Worm (Caenorhabditis elegans) whole organism, L4 larva: ENCODE measurements around the gene nuo-4.

Experiments
- D1046.2 ChIP-seq: fragments of 200-800 bp; sonication (Bioruptor generic); IDR thresholded peaks from 2 replicates; pipeline ENCODE4 v1.3.6; 2022; ENCODE audit warnings: missing genetic modification characterization, missing compliant biosample characterization
- F10B5.3 ChIP-seq: sonication (generic microtip); optimal IDR thresholded peaks from 2 replicates; lab custom pipeline; 2016; ENCODE audit warnings: mild to moderate bottlenecking, missing genetic modification characterization, missing compliant biosample characterization
- F44E2.7 ChIP-seq: fragments of 200-800 bp; sonication (Bioruptor generic); IDR thresholded peaks from 2 replicates; pipeline ENCODE4 v2.1.2; 2022; ENCODE audit warnings: missing genetic modification characterization, missing compliant biosample characterization
- R02D3.7 ChIP-seq: fragments of 150-350 bp; sonication (generic microtip); optimal IDR thresholded peaks from 3 replicates; lab custom pipeline; 2014; ENCODE audit warnings: missing biosample characterization, missing genetic modification characterization
- Y105C5A.15 ChIP-seq: fragments of 200-800 bp; sonication (Bioruptor generic); IDR thresholded peaks from 2 replicates; pipeline ENCODE4 v1.3.6; 2022; ENCODE audit warnings: missing genetic modification characterization, missing compliant biosample characterization
- Y48G9A.11 ChIP-seq: fragments of 200-800 bp; sonication (Bioruptor generic); IDR thresholded peaks from 2 replicates; pipeline ENCODE4 v1.3.6; 2022; ENCODE audit warnings: missing genetic modification reagents, missing genetic modification characterization, missing compliant biosample characterization
- Y75B8A.6 ChIP-seq: fragments of 200-800 bp; sonication (Bioruptor generic); IDR thresholded peaks from 2 replicates; pipeline ENCODE4 v1.3.6; 2022; ENCODE audit warnings: missing genetic modification reagents, missing genetic modification characterization, missing compliant biosample characterization
- ZK546.5 ChIP-seq, 2 experiments: sonication (generic microtip); optimal IDR thresholded peaks; 2 replicates each; lab custom pipeline; 2017; ENCODE audit warnings: missing biosample characterization in 2 of 2, missing genetic modification characterization in 2 of 2
- aly-2 ChIP-seq: sonication (generic microtip); optimal IDR thresholded peaks from 2 replicates; lab custom pipeline; 2018; ENCODE audit warnings: missing biosample characterization, missing genetic modification characterization
- ama-1 ChIP-seq: fragments of 150-350 bp; optimal IDR thresholded peaks from 2 replicates; lab custom pipeline; 2014; ENCODE audit warnings: inconsistent platforms, mixed read lengths
- ceh-20 ChIP-seq: fragments of 200-800 bp; sonication (Bioruptor generic); IDR thresholded peaks from 2 replicates; pipeline ENCODE4 v1.3.6; 2022; ENCODE audit warnings: missing genetic modification reagents, missing genetic modification characterization, missing compliant biosample characterization
- ceh-28 ChIP-seq: fragments of 150-350 bp; optimal IDR thresholded peaks from 2 replicates; lab custom pipeline; 2014; ENCODE audit warnings: missing biosample characterization, missing genetic modification reagents, missing genetic modification characterization
- ceh-32 ChIP-seq: sonication (generic microtip); optimal IDR thresholded peaks from 2 replicates; lab custom pipeline; 2016; ENCODE audit warnings: mild to moderate bottlenecking, missing genetic modification characterization, missing compliant biosample characterization; ENCODE audit not compliant: poor library complexity
- ceh-82 ChIP-seq: sonication (generic microtip); optimal IDR thresholded peaks from 2 replicates; lab custom pipeline; 2017; ENCODE audit warnings: missing biosample characterization, missing genetic modification characterization
- cey-2 ChIP-seq: sonication (generic microtip); optimal IDR thresholded peaks from 3 replicates; lab custom pipeline; 2017; ENCODE audit warnings: missing genetic modification characterization, mild to moderate bottlenecking, missing compliant biosample characterization, antibody characterized with exemption, borderline replicate concordance; ENCODE audit not compliant: insufficient read depth
- ctbp-1 ChIP-seq: fragments of 200-800 bp; sonication (Bioruptor generic); IDR thresholded peaks from 2 replicates; pipeline ENCODE4 v1.3.6; 2022; ENCODE audit warnings: missing genetic modification reagents, missing genetic modification characterization, missing compliant biosample characterization
- daf-16 ChIP-seq, 3 experiments: sonication (generic microtip); optimal IDR thresholded peaks; 2 replicates each; lab custom pipeline; 2016 to 2017; ENCODE audit warnings: missing genetic modification characterization in 3 of 3, missing genetic modification reagents in 3 of 3, mild to moderate bottlenecking in 2 of 3, missing compliant biosample characterization in 2 of 3, missing biosample characterization in 1 of 3, moderate library complexity in 1 of 3
- dmd-6 ChIP-seq: fragments of 200-800 bp; sonication (Bioruptor generic); IDR thresholded peaks from 2 replicates; pipeline ENCODE4 v1.3.6; 2022; ENCODE audit warnings: missing genetic modification reagents, missing genetic modification characterization, missing compliant biosample characterization
- dmd-8 ChIP-seq: fragments of 200-800 bp; sonication (Bioruptor generic); IDR thresholded peaks from 2 replicates; pipeline ENCODE4 v1.3.6; 2022; ENCODE audit warnings: missing genetic modification characterization, missing compliant biosample characterization
- dpl-1 ChIP-seq: fragments of 150-350 bp; optimal IDR thresholded peaks from 2 replicates; lab custom pipeline; 2014; ENCODE audit warnings: missing biosample characterization, missing genetic modification reagents, missing genetic modification characterization
- dve-1 ChIP-seq: sonication (generic microtip); optimal IDR thresholded peaks from 2 replicates; lab custom pipeline; 2017; ENCODE audit warnings: antibody characterized with exemption, mild to moderate bottlenecking, missing genetic modification characterization, missing compliant biosample characterization; ENCODE audit not compliant: insufficient read depth
- egl-27 ChIP-seq: sonication (generic microtip); optimal IDR thresholded peaks from 3 replicates; lab custom pipeline; 2017; ENCODE audit warnings: missing biosample characterization, missing genetic modification reagents, missing genetic modification characterization
- fkh-10 ChIP-seq: fragments of 150-350 bp; optimal IDR thresholded peaks from 2 replicates; lab custom pipeline; 2014; ENCODE audit warnings: missing biosample characterization, missing genetic modification reagents, missing genetic modification characterization
- fos-1 ChIP-seq: fragments of 150-350 bp; optimal IDR thresholded peaks from 2 replicates; lab custom pipeline; 2014; ENCODE audit warnings: missing biosample characterization, missing genetic modification characterization
- hmg-1.1 ChIP-seq: fragments of 200-800 bp; sonication (Bioruptor generic); IDR thresholded peaks from 2 replicates; pipeline ENCODE4 v1.3.6; 2022; ENCODE audit warnings: missing genetic modification reagents, missing genetic modification characterization, missing compliant biosample characterization
- jun-1 ChIP-seq: fragments of 150-350 bp; optimal IDR thresholded peaks from 2 replicates; lab custom pipeline; 2014; ENCODE audit warnings: missing biosample characterization, missing genetic modification reagents, missing genetic modification characterization
- lin-1 ChIP-seq: fragments of 200-800 bp; sonication (Bioruptor generic); IDR thresholded peaks from 2 replicates; pipeline ENCODE4 v1.3.6; 2022; ENCODE audit warnings: missing genetic modification reagents, missing genetic modification characterization, missing compliant biosample characterization
- lin-13 ChIP-seq: fragments of 150-350 bp; optimal IDR thresholded peaks from 2 replicates; lab custom pipeline; 2014; ENCODE audit warnings: missing biosample characterization, missing genetic modification reagents, missing genetic modification characterization
- lir-3 ChIP-seq: sonication (generic microtip); optimal IDR thresholded peaks from 2 replicates; lab custom pipeline; 2016; ENCODE audit warnings: mild to moderate bottlenecking, missing genetic modification characterization, missing compliant biosample characterization
- lsy-2 ChIP-seq, 2 experiments: fragments of 150-350 bp in 1 of 2; sonication (generic microtip) in 1 of 2; optimal IDR thresholded peaks; 2 replicates each; lab custom pipeline; 2014 to 2017; ENCODE audit warnings: missing biosample characterization in 2 of 2, missing genetic modification characterization in 2 of 2
- madf-9 ChIP-seq: fragments of 200-800 bp; sonication (Bioruptor generic); conservative IDR thresholded peaks from 2 replicates; pipeline ENCODE4 v1.3.6; 2022; ENCODE audit warnings: missing genetic modification reagents, missing genetic modification characterization, missing compliant biosample characterization
- mdt-29 ChIP-seq: fragments of 200-800 bp; sonication (Bioruptor generic); IDR thresholded peaks from 2 replicates; pipeline ENCODE4 v1.3.6; 2022; ENCODE audit warnings: missing genetic modification reagents, missing genetic modification characterization, missing compliant biosample characterization
- mes-2 ChIP-seq: sonication (generic microtip); optimal IDR thresholded peaks from 2 replicates; lab custom pipeline; 2016; ENCODE audit warnings: missing genotype, mild to moderate bottlenecking, missing genetic modification characterization, missing compliant biosample characterization; ENCODE audit not compliant: poor library complexity, severe bottlenecking
- nhr-10 ChIP-seq: fragments of 150-350 bp; optimal IDR thresholded peaks from 2 replicates; lab custom pipeline; 2014; ENCODE audit warnings: missing biosample characterization, missing genetic modification characterization
- nhr-102 ChIP-seq: sonication (generic microtip); optimal IDR thresholded peaks from 2 replicates; lab custom pipeline; 2016; ENCODE audit warnings: mild to moderate bottlenecking, missing genetic modification characterization, moderate library complexity, missing compliant biosample characterization
- nhr-42 ChIP-seq: fragments of 200-800 bp; sonication (Bioruptor generic); IDR thresholded peaks from 2 replicates; pipeline ENCODE4 v1.3.6; 2022; ENCODE audit warnings: missing genetic modification characterization, missing compliant biosample characterization
- nhr-76 ChIP-seq: fragments of 150-350 bp; optimal IDR thresholded peaks from 2 replicates; lab custom pipeline; 2014; ENCODE audit warnings: missing biosample characterization, missing genetic modification characterization
- nhr-77 ChIP-seq: fragments of 150-350 bp; optimal IDR thresholded peaks from 2 replicates; lab custom pipeline; 2014; ENCODE audit warnings: missing biosample characterization, missing genetic modification characterization
- pha-4 ChIP-seq, 2 experiments: fragments of 150-350 bp in 1 of 2; fragments of 200-800 bp in 1 of 2; sonication (Bioruptor generic) in 1 of 2; IDR thresholded peaks in 1 of 2; optimal IDR thresholded peaks in 1 of 2; 2 replicates each; pipeline versions ENCODE4 v1.3.6 to Lab custom; 2014 to 2022; ENCODE audit warnings: missing genetic modification characterization in 2 of 2, missing genetic modification reagents in 2 of 2, missing biosample characterization in 1 of 2, missing compliant biosample characterization in 1 of 2
- pqm-1 ChIP-seq: sonication (generic microtip); optimal IDR thresholded peaks from 2 replicates; lab custom pipeline; 2017; ENCODE audit warnings: missing biosample characterization, missing genetic modification characterization
- sdz-12 ChIP-seq: fragments of 200-800 bp; sonication (Bioruptor generic); optimal IDR thresholded peaks from 2 replicates; lab custom pipeline; 2018; ENCODE audit warnings: mild to moderate bottlenecking, missing genetic modification characterization, missing compliant biosample characterization
- spr-3 ChIP-seq: fragments of 200-800 bp; sonication (Bioruptor generic); optimal IDR thresholded peaks from 2 replicates; lab custom pipeline; 2018; ENCODE audit warnings: mild to moderate bottlenecking, missing genetic modification characterization, missing compliant biosample characterization
- tag-97 ChIP-seq: fragments of 200-800 bp; sonication (Bioruptor generic); IDR thresholded peaks from 2 replicates; pipeline ENCODE4 v1.3.6; 2022; ENCODE audit warnings: missing genetic modification characterization, missing compliant biosample characterization
- unc-130 ChIP-seq: sonication (generic microtip); optimal IDR thresholded peaks from 2 replicates; lab custom pipeline; 2016; ENCODE audit warnings: missing genetic modification reagents, missing genetic modification characterization, missing compliant biosample characterization
- unc-62 ChIP-seq, 3 experiments: fragments of 150-350 bp in 1 of 3; sonication (generic microtip); optimal IDR thresholded peaks in 2 of 3; peaks in 1 of 3; 1 replicate in 1 of 3; 2 replicates in 2 of 3; lab custom pipeline; 2014 to 2017; ENCODE audit warnings: missing biosample characterization in 3 of 3, missing genetic modification characterization in 3 of 3, missing genetic modification reagents in 3 of 3, missing genotype in 1 of 3
- zag-1 ChIP-seq: fragments of 150-350 bp; optimal IDR thresholded peaks from 2 replicates; lab custom pipeline; 2014; ENCODE audit warnings: missing biosample characterization, missing genetic modification characterization
- zfp-2 ChIP-seq: sonication (generic microtip); optimal IDR thresholded peaks from 2 replicates; lab custom pipeline; 2016; ENCODE audit warnings: mild to moderate bottlenecking, missing genetic modification characterization, missing compliant biosample characterization
- zip-11 ChIP-seq: fragments of 200-800 bp; sonication (Bioruptor generic); IDR thresholded peaks from 2 replicates; pipeline ENCODE4 v1.3.6; 2022; ENCODE audit warnings: missing genetic modification characterization, missing compliant biosample characterization
- ztf-11 ChIP-seq: fragments of 150-350 bp; optimal IDR thresholded peaks from 2 replicates; lab custom pipeline; 2014; ENCODE audit warnings: missing biosample characterization, missing genetic modification characterization
- ztf-7 ChIP-seq: fragments of 150-350 bp; optimal IDR thresholded peaks from 2 replicates; lab custom pipeline; 2014; ENCODE audit warnings: missing biosample characterization, missing genetic modification characterization

nuo-4 gene

ce11 chrIII:7155631-7156030, 3.0 kb downstream of the nuo-4 start (continued):
- TF ChIP-seq fkh-10 (GFP tag; lab: Kevin White, UChicago) (peak; percentile 96), ceh-28 (peak; percentile 27), Y105C5A.15 (no peak), hmg-1.1 (GFP tag; lab: Robert Waterston, UW) (peak; percentile 95), jun-1 (tag; lab: Kevin White, UChicago) (peak; percentile 82), lsy-2 (tag; optimal IDR thresholded peaks at IDR 0.05; lab: Kevin White, UChicago) (peak; percentile 88 to 90), egl-27 (tag; lab: Kevin White, UChicago) (no peak), nhr-102 (tag; lab: Kevin White, UChicago) (peak; percentile 82), pha-4 (GFP tag; IDR thresholded peaks at IDR 0.05; lab: Robert Waterston, UW) (peak; percentile 78), pha-4 (tag; optimal IDR thresholded peaks at IDR 0.05; lab: Kevin White, UChicago) (peak; percentile 96), unc-130 (GFP tag; lab: Kevin White, UChicago) (no peak), ZK546.5 (tag; optimal IDR thresholded peaks at IDR 0.05; lab: Kevin White, UChicago) (no peak), ceh-20 (GFP tag; lab: Robert Waterston, UW) (peak; percentile 86), R02D3.7 (no peak), madf-9 (GFP tag; lab: Robert Waterston, UW) (peak; percentile 50; the same call in 1 of the 2 replicates), F44E2.7 (GFP tag; lab: Robert Waterston, UW) (no peak), nhr-10 (tag; lab: Kevin White, UChicago) (peak; percentile 75), Y75B8A.6 (GFP tag; lab: Robert Waterston, UW) (no peak), sdz-12 (GFP tag; lab: Kevin White, UChicago) (no peak), D1046.2 (no peak), tag-97 (GFP tag; lab: Robert Waterston, UW) (no peak), dve-1 (tag; lab: Kevin White, UChicago) (peak; percentile 92), zag-1 (tag; lab: Kevin White, UChicago) (no peak), Y48G9A.11 (no peak), aly-2 (tag; lab: Kevin White, UChicago) (no peak), mes-2 (tag; lab: Kevin White, UChicago) (peak; percentile 85), dpl-1 (GFP tag; lab: Kevin White, UChicago) (peak; percentile 74), nhr-77 (tag; lab: Kevin White, UChicago) (peak; percentile 34), daf-16 (GFP tag; optimal IDR thresholded peaks at IDR 0.05; lab: Kevin White, UChicago) (peak; percentile 52 to 75), daf-16 (tag; optimal IDR thresholded peaks at IDR 0.05; lab: Kevin White, UChicago) (peak; percentile 82), F10B5.3 (tag; lab: Kevin White, UChicago) (no peak), spr-3 (peak; percentile 20), ceh-32 (tag; lab: Kevin White, UChicago) (peak; percentile 43), mdt-29 (GFP tag; lab: Robert Waterston, UW) (peak; percentile 77), dmd-8 (GFP tag; lab: Robert Waterston, UW) (no peak), unc-62 (GFP tag; optimal IDR thresholded peaks at IDR 0.05 in 1 of 2; lab: Kevin White, UChicago) (peak in 1 of 2 experiments; percentile 96), unc-62 (tag; optimal IDR thresholded peaks at IDR 0.05; lab: Kevin White, UChicago) (no peak), lin-13 (no peak), ztf-7 (tag; lab: Kevin White, UChicago) (no peak), ztf-11 (tag; lab: Kevin White, UChicago) (no peak), cey-2 (tag; lab: Kevin White, UChicago) (no peak), pqm-1 (tag; lab: Kevin White, UChicago) (peak; percentile 39), lir-3 (tag; lab: Kevin White, UChicago) (peak; percentile 40), fos-1 (tag; lab: Kevin White, UChicago) (peak; percentile 57), ceh-82 (no peak), ctbp-1 (peak; percentile 97), nhr-42 (GFP tag; lab: Robert Waterston, UW) (peak; percentile 70; the same call in 1 of the 2 replicates), nhr-76 (peak; percentile 54), ama-1 (lab: Kevin White, UChicago) (peak; percentile 90), zip-11 (no peak), dmd-6 (GFP tag; lab: Robert Waterston, UW) (peak; percentile 90), zfp-2 (tag; lab: Kevin White, UChicago) (peak; percentile 54), lin-1 (peak; percentile 95)
